Fruit fly (Drosophila melanogaster): ENCODE measurements around the gene Gba1a.

The Gba1a gene

DNA sequence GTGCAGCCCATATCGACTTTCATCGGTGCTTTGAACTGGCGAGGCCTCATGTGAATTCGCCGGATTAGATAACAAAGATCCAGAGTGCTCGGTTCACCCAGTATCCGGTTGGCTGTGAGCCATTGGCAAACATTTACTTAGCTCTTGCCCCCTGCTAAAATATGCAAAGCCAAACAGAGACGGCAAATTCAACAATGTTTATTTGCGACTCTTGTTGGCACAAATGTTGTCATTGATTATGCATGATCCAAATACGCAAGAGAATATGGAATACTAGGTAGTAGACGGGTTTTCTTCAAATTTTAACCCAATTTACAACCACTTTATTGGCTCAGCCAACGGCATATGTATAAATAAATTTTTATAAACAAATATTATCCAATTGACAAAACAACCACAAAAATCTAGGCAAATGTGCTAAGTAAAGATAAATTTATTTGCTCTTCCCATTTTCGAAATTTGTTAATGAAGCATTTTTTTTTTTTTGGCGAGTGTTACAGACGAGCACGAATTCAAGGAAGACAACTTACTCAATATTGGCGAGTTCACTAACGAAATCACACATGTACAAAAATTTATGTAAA lies 47.8 kb upstream of the Gba1a start (continued):
- peak; percentile 63 for TF ChIP-seq CG9932 (GFP tag; IDR thresholded peaks at IDR 0.05)
- TF ChIP-seq CkIIα-i1 (GFP tag; IDR thresholded peaks at IDR 0.05), result no peak; the same call in 1 of the 2 replicates
- 0 out of 2 replicates have a peak, but pooled peaks have one; percentile 44 for TF ChIP-seq slbo (GFP tag; IDR thresholded peaks at IDR 0.05)
- TF ChIP-seq CG10654 (GFP tag; optimal IDR thresholded peaks at IDR 0.05), result peak; percentile 41
- peak; percentile 62 for TF ChIP-seq ash1 (GFP tag; optimal IDR thresholded peaks at IDR 0.05)
- no peak for TF ChIP-seq CG2199 (GFP tag; IDR thresholded peaks at IDR 0.05)
- peak; percentile 14; the same call in 1 of the 2 replicates for TF ChIP-seq Taf1 (GFP tag; IDR thresholded peaks at IDR 0.05)
- peak; percentile 58; the same call in 1 of the 2 replicates for TF ChIP-seq CG43689 (GFP tag; IDR thresholded peaks at IDR 0.05)
- TF ChIP-seq CG15601 (tag; optimal IDR thresholded peaks at IDR 0.05), result no peak
- TF ChIP-seq CG15011 (GFP tag; optimal IDR thresholded peaks at IDR 0.05), result peak; percentile 62
- peak; percentile 20; the same call in 1 of the 3 replicates for TF ChIP-seq B-H1 (GFP tag; IDR thresholded peaks at IDR 0.05)
- no peak for TF ChIP-seq Hr78 (GFP tag; optimal IDR thresholded peaks at IDR 0.05)
- TF ChIP-seq CG12659 (GFP tag; optimal IDR thresholded peaks at IDR 0.05), result peak; percentile 77
- peak; percentile 6 for TF ChIP-seq CG30431 (GFP tag; optimal IDR thresholded peaks at IDR 0.05)
- TF ChIP-seq CG32532 (GFP tag; IDR thresholded peaks at IDR 0.05), result peak; percentile 68; the same call in 1 of the 2 replicates
- peak; percentile 23 for TF ChIP-seq ind (GFP tag; optimal IDR thresholded peaks at IDR 0.05)
- no peak for TF ChIP-seq CG9215 (GFP tag; IDR thresholded peaks at IDR 0.05)
- TF ChIP-seq ssp (GFP tag; IDR thresholded peaks at IDR 0.05), result no peak
- TF ChIP-seq Adf1 (GFP tag; IDR thresholded peaks at IDR 0.05), result peak; percentile 40
- no peak for TF ChIP-seq nom (GFP tag; optimal IDR thresholded peaks at IDR 0.05)
- TF ChIP-seq wdn (GFP tag; IDR thresholded peaks at IDR 0.05), result 0 out of 2 replicates have a peak, but pooled peaks have one; percentile 21
- peak; percentile 16 for TF ChIP-seq CG13894 (tag; optimal IDR thresholded peaks at IDR 0.05)
- no peak for TF ChIP-seq fru (optimal IDR thresholded peaks at IDR 0.05)
- peak; percentile 55 for TF ChIP-seq CG12155 (GFP tag; optimal IDR thresholded peaks at IDR 0.05)
- TF ChIP-seq hbn (GFP tag; IDR thresholded peaks at IDR 0.05; ENCODE audit: partially characterized antibody), result no peak
- no peak for TF ChIP-seq CG4707 (GFP tag; optimal IDR thresholded peaks at IDR 0.05)
- peak; percentile 12 for TF ChIP-seq CG16863 (GFP tag; optimal IDR thresholded peaks at IDR 0.05)
- no peak for TF ChIP-seq CTCF (GFP tag; optimal IDR thresholded peaks at IDR 0.05)
- no peak for TF ChIP-seq CG7745 (tag; optimal IDR thresholded peaks at IDR 0.05)
- TF ChIP-seq Antp (GFP tag; optimal IDR thresholded peaks at IDR 0.05), result peak; percentile 5
- no peak for TF ChIP-seq CG3065 (GFP tag; optimal IDR thresholded peaks at IDR 0.05)
- TF ChIP-seq kay (GFP tag; optimal IDR thresholded peaks at IDR 0.05), result no peak
- no peak for TF ChIP-seq CG12299 (tag; optimal IDR thresholded peaks at IDR 0.05)
- peak; percentile 11 for TF ChIP-seq shn (GFP tag; optimal IDR thresholded peaks at IDR 0.05)
- TF ChIP-seq unpg (GFP tag; optimal IDR thresholded peaks at IDR 0.05), result peak; percentile 27
- TF ChIP-seq wor (GFP tag; IDR thresholded peaks at IDR 0.05), result no peak
- TF ChIP-seq Optix (GFP tag; IDR thresholded peaks at IDR 0.05), result no peak
- TF ChIP-seq tx (GFP tag; optimal IDR thresholded peaks at IDR 0.05), result no peak
- peak; percentile 57 for TF ChIP-seq CG10147 (GFP tag; optimal IDR thresholded peaks at IDR 0.05)
- TF ChIP-seq Mad (GFP tag; optimal IDR thresholded peaks at IDR 0.05), result no peak
- TF ChIP-seq Blimp-1 (GFP tag; optimal IDR thresholded peaks at IDR 0.05), result no peak
- TF ChIP-seq CG14860 (GFP tag; IDR thresholded peaks at IDR 0.05; ENCODE audit: partially characterized antibody), result no peak
- peak; percentile 32 for TF ChIP-seq exex (tag; optimal IDR thresholded peaks at IDR 0.05)
- TF ChIP-seq Atf6 (GFP tag; IDR thresholded peaks at IDR 0.05), result peak; percentile 81
- peak; percentile 67 for TF ChIP-seq CG9817 (tag; optimal IDR thresholded peaks at IDR 0.05)
- no peak for TF ChIP-seq gsb-n (tag; optimal IDR thresholded peaks at IDR 0.05)
- no peak for TF ChIP-seq CG12391 (tag; optimal IDR thresholded peaks at IDR 0.05)
- TF ChIP-seq NC2α (GFP tag; optimal IDR thresholded peaks at IDR 0.05), result no peak
- TF ChIP-seq CG2712 (tag; optimal IDR thresholded peaks at IDR 0.05), result no peak
- TF ChIP-seq fd64A (GFP tag; optimal IDR thresholded peaks at IDR 0.05), result no peak
- TF ChIP-seq CG13287 (GFP tag; IDR thresholded peaks at IDR 0.05; ENCODE audit: partially characterized antibody), result no peak
